Worm (Caenorhabditis elegans) whole organism, L1 larva: ENCODE results near the gene ZK652.8.

Experiments used
- F16B12.6 ChIP-seq: fragments of 150-350 bp; optimal IDR thresholded peaks from 2 replicates; lab custom pipeline; 2014; ENCODE audit warnings: missing biosample characterization, missing genetic modification characterization
- ceh-63 ChIP-seq: fragments of 200-800 bp; sonication (Bioruptor generic); optimal IDR thresholded peaks from 2 replicates; lab custom pipeline; 2018; ENCODE audit warnings: mild to moderate bottlenecking, missing genetic modification characterization, missing compliant biosample characterization
- ceh-8 ChIP-seq: fragments of 200-800 bp; sonication (Bioruptor generic); optimal IDR thresholded peaks from 2 replicates; lab custom pipeline; 2018; ENCODE audit warnings: mild to moderate bottlenecking, missing genetic modification characterization, moderate library complexity, missing compliant biosample characterization
- ceh-90 ChIP-seq: sonication (generic microtip); optimal IDR thresholded peaks from 2 replicates; lab custom pipeline; 2016; ENCODE audit warnings: missing genetic modification characterization, missing compliant biosample characterization
- ces-1 ChIP-seq: fragments of 150-350 bp; optimal IDR thresholded peaks from 2 replicates; lab custom pipeline; 2014; ENCODE audit warnings: missing biosample characterization, missing genetic modification reagents, missing genetic modification characterization
- dpl-1 ChIP-seq, 3 experiments: fragments of 150-350 bp in 2 of 3; sonication (generic microtip) in 1 of 3; optimal IDR thresholded peaks; 2 replicates each; lab custom pipeline; 2014 to 2017; ENCODE audit warnings: missing biosample characterization in 3 of 3, missing genetic modification characterization in 3 of 3, missing genetic modification reagents in 3 of 3
- dsc-1 ChIP-seq: sonication (generic microtip); optimal IDR thresholded peaks from 2 replicates; lab custom pipeline; 2016; ENCODE audit warnings: mild to moderate bottlenecking, missing genetic modification characterization, missing compliant biosample characterization
- efl-1 ChIP-seq, 4 experiments: fragments of 150-350 bp; optimal IDR thresholded peaks in 3 of 4; peaks in 1 of 4; 1 replicate in 1 of 4; 2 replicates in 3 of 4; lab custom pipeline; 2014; ENCODE audit warnings: missing biosample characterization in 2 of 4, missing genetic modification characterization in 2 of 4, missing genetic modification reagents in 2 of 4
- efl-3 ChIP-seq: fragments of 200-800 bp; sonication (Bioruptor generic); optimal IDR thresholded peaks from 2 replicates; lab custom pipeline; 2018; ENCODE audit warnings: mild to moderate bottlenecking, missing genetic modification characterization, missing compliant biosample characterization
- egl-13 ChIP-seq: sonication (generic microtip); optimal IDR thresholded peaks from 2 replicates; lab custom pipeline; 2016; ENCODE audit warnings: missing genotype, missing genetic modification reagents, missing genetic modification characterization, missing compliant biosample characterization
- elt-2 ChIP-seq: sonication (generic microtip); optimal IDR thresholded peaks from 2 replicates; lab custom pipeline; 2016; ENCODE audit warnings: missing genetic modification characterization, mild to moderate bottlenecking, inconsistent platforms, missing compliant biosample characterization, missing genetic modification reagents
- elt-3 ChIP-seq, 6 experiments: fragments of 150-350 bp in 1 of 6; sonication (generic microtip); optimal IDR thresholded peaks; 2 replicates each; lab custom pipeline; 2017 to 2018; ENCODE audit warnings: missing biosample characterization in 6 of 6, missing genetic modification characterization in 6 of 6, inconsistent platforms in 1 of 6
- fkh-8 ChIP-seq: sonication (generic microtip); optimal IDR thresholded peaks from 2 replicates; lab custom pipeline; 2016; ENCODE audit warnings: mild to moderate bottlenecking, missing genetic modification characterization, missing compliant biosample characterization
- grh-1 ChIP-seq: fragments of 200-800 bp; sonication (Bioruptor generic); IDR thresholded peaks from 2 replicates; pipeline ENCODE4 v1.3.6; 2022; ENCODE audit warnings: missing genetic modification reagents, missing genetic modification characterization, missing compliant biosample characterization
- hlh-4 ChIP-seq: sonication (generic microtip); optimal IDR thresholded peaks from 2 replicates; lab custom pipeline; 2016; ENCODE audit warnings: mild to moderate bottlenecking, missing genetic modification characterization, missing compliant biosample characterization
- lin-14 ChIP-seq: fragments of 200-800 bp; sonication (Bioruptor generic); optimal IDR thresholded peaks from 2 replicates; lab custom pipeline; 2018; ENCODE audit warnings: mild to moderate bottlenecking, missing genetic modification characterization, moderate library complexity, missing compliant biosample characterization
- lin-15B ChIP-seq: fragments of 150-350 bp; sonication (generic microtip); optimal IDR thresholded peaks from 3 replicates; lab custom pipeline; 2014; ENCODE audit warnings: missing biosample characterization, missing genetic modification characterization
- lin-35 ChIP-seq, 2 experiments: fragments of 150-350 bp; optimal IDR thresholded peaks; 2 replicates each; lab custom pipeline; 2014; ENCODE audit warnings: missing biosample characterization in 2 of 2, missing genetic modification characterization in 2 of 2, missing genetic modification reagents in 2 of 2
- lsy-2 ChIP-seq, 2 experiments: fragments of 150-350 bp; optimal IDR thresholded peaks; 2 replicates each; lab custom pipeline; 2014; ENCODE audit warnings: missing biosample characterization in 2 of 2, missing genetic modification characterization in 2 of 2
- mab-9 ChIP-seq: fragments of 200-800 bp; sonication (Bioruptor generic); IDR thresholded peaks from 2 replicates; pipeline ENCODE4 v1.3.6; 2022; ENCODE audit warnings: missing genetic modification reagents, missing genetic modification characterization, missing compliant biosample characterization
- mdl-1 ChIP-seq, 2 experiments: fragments of 150-350 bp; optimal IDR thresholded peaks; 2 replicates each; lab custom pipeline; 2014 to 2017; ENCODE audit warnings: missing biosample characterization in 2 of 2, missing genetic modification characterization in 2 of 2, inconsistent platforms in 1 of 2
- mep-1 ChIP-seq: fragments of 150-350 bp; optimal IDR thresholded peaks from 2 replicates; lab custom pipeline; 2014; ENCODE audit warnings: missing biosample characterization, missing genetic modification characterization
- nhr-11 ChIP-seq: fragments of 150-350 bp; optimal IDR thresholded peaks from 2 replicates; lab custom pipeline; 2014; ENCODE audit warnings: missing biosample characterization, missing genetic modification characterization
- nhr-20 ChIP-seq: sonication (generic microtip); optimal IDR thresholded peaks from 2 replicates; lab custom pipeline; 2016; ENCODE audit warnings: mild to moderate bottlenecking, missing genetic modification characterization, missing compliant biosample characterization
- nhr-47 ChIP-seq: sonication (generic microtip); optimal IDR thresholded peaks from 2 replicates; lab custom pipeline; 2016; ENCODE audit warnings: mild to moderate bottlenecking, missing genetic modification characterization, moderate library complexity, missing compliant biosample characterization
- nhr-71 ChIP-seq: sonication (generic microtip); optimal IDR thresholded peaks from 2 replicates; lab custom pipeline; 2016; ENCODE audit warnings: mild to moderate bottlenecking, missing genetic modification characterization, moderate library complexity, missing compliant biosample characterization
- nhr-90 ChIP-seq: sonication (generic microtip); optimal IDR thresholded peaks from 2 replicates; lab custom pipeline; 2016; ENCODE audit warnings: mild to moderate bottlenecking, missing genetic modification characterization, missing compliant biosample characterization; ENCODE audit not compliant: poor library complexity
- pax-3 ChIP-seq: fragments of 200-800 bp; sonication (Bioruptor generic); optimal IDR thresholded peaks from 2 replicates; lab custom pipeline; 2018; ENCODE audit warnings: mild to moderate bottlenecking, missing genetic modification characterization, moderate library complexity, missing compliant biosample characterization
- pqm-1 ChIP-seq: sonication (generic microtip); optimal IDR thresholded peaks from 3 replicates; lab custom pipeline; 2017; ENCODE audit warnings: missing biosample characterization, missing genetic modification characterization
- rnt-1 ChIP-seq: sonication (generic microtip); optimal IDR thresholded peaks from 2 replicates; lab custom pipeline; 2016; ENCODE audit warnings: mild to moderate bottlenecking, missing genetic modification characterization, moderate library complexity, missing compliant biosample characterization
- snu-23 ChIP-seq: sonication (generic microtip); optimal IDR thresholded peaks from 2 replicates; lab custom pipeline; 2016; ENCODE audit warnings: missing genetic modification characterization, missing compliant biosample characterization
- sox-4 ChIP-seq: sonication (generic microtip); optimal IDR thresholded peaks from 2 replicates; lab custom pipeline; 2016; ENCODE audit warnings: missing genetic modification characterization, missing compliant biosample characterization
- tbx-2 ChIP-seq: sonication (generic microtip); optimal IDR thresholded peaks from 2 replicates; lab custom pipeline; 2016; ENCODE audit warnings: missing genetic modification characterization, missing compliant biosample characterization
- unc-86 ChIP-seq: sonication (generic microtip); optimal IDR thresholded peaks from 2 replicates; lab custom pipeline; 2016; ENCODE audit warnings: missing genetic modification characterization, missing compliant biosample characterization
- unc-98 ChIP-seq: fragments of 200-800 bp; sonication (Bioruptor generic); IDR thresholded peaks from 2 replicates; pipeline ENCODE4 v1.3.6; 2022; ENCODE audit warnings: missing genetic modification characterization, missing compliant biosample characterization
- zag-1 ChIP-seq: fragments of 150-350 bp; optimal IDR thresholded peaks from 2 replicates; lab custom pipeline; 2014; ENCODE audit warnings: missing biosample characterization, missing genetic modification characterization
- zip-4 ChIP-seq: fragments of 200-800 bp; sonication (Bioruptor generic); optimal IDR thresholded peaks from 2 replicates; lab custom pipeline; 2018; ENCODE audit warnings: mild to moderate bottlenecking, missing genetic modification characterization, moderate library complexity, missing compliant biosample characterization

Gene ZK652.8

DNA sequence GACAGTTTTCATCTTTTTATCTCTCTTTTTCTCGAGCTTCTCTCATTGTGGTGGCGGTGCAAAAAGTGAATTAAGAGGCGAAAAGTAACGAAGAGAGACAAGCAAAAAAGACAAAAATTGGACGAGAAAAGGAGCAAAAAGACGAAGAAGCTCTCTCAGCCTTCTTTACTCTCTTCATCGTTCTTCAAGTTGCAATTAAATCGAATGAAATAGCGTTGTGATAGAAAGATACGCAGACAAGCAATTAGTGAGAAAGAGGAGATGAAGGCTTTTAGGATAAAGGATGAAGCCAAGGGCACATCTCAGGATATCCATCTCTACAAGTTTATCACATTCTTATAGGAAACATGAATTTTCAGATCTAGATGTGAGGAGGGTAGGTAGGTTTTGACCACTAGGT lies 4.7 kb upstream of the ZK652.8 start:
- TF ChIP-seq rnt-1 (tag; lab: Kevin White, UChicago) = peak; percentile 41
- peak in 1 of 2 experiments; percentile 24 for TF ChIP-seq efl-1 (optimal IDR thresholded peaks at IDR 0.05; lab: Kevin White, UChicago)
- peak in 1 of 2 experiments; percentile 75 for TF ChIP-seq efl-1 (GFP tag; optimal IDR thresholded peaks at IDR 0.05 in 1 of 2; lab: Kevin White, UChicago)
- no peak for TF ChIP-seq zag-1 (tag; lab: Kevin White, UChicago)
- no peak for TF ChIP-seq lin-15B
- TF ChIP-seq nhr-71 (tag; lab: Kevin White, UChicago) = peak; percentile 23
- TF ChIP-seq snu-23 (GFP tag; lab: Kevin White, UChicago) = no peak
- TF ChIP-seq egl-13 (tag; lab: Kevin White, UChicago) = no peak
- peak; percentile 2 to 38 for TF ChIP-seq lsy-2 (tag; optimal IDR thresholded peaks at IDR 0.05; lab: Kevin White, UChicago)
- peak; percentile 74 for TF ChIP-seq lin-14 (GFP tag; lab: Kevin White, UChicago)

DNA sequence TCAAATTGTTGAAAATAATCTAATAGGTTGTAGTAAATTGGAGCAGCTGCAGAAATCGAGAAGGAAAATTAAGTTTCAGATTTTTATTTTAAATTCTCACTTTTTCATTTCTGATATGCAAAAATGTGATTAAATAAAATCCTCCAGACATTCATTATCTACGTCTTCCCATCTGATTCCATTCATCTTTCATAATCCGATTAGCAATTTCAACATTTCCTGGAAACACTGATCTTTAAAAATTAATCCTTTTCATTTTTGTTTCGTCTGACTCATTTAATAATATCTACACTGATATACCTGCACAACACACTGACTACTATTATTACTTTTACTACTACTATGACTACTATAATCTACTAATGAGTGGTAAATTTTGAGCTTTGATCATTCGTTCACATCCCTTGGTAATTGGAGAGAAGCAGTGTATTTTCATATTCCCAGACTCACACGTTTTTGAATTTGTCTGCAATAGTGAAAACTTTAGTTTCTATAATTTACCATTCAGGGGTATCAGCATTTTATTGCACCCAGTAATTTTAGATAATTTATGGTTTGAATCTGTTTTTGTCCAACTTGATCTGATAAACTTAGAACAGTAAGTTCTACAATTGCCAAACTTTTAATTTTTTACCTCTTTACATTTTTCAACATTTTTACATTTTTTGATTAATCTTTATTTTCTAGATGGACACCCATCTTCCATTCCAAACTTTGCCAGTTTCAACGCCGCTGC lies 4.4 kb downstream of the ZK652.8 start, which contains the start of gene ceh-23:
Gene ceh-23, plus strand, starts transcription at position 686 of the 736 bp plus-strand sequence.
- no peak for TF ChIP-seq mdl-1 (tag; optimal IDR thresholded peaks at IDR 0.05; lab: Kevin White, UChicago)
- TF ChIP-seq fkh-8 (tag; lab: Kevin White, UChicago) = peak; percentile 61
- TF ChIP-seq nhr-47 (tag; lab: Kevin White, UChicago) = peak; percentile 57
- TF ChIP-seq ces-1 (GFP tag; lab: Kevin White, UChicago) = no peak
- TF ChIP-seq dsc-1 = peak; percentile 96
- peak; percentile 38 for TF ChIP-seq egl-13 (tag; lab: Kevin White, UChicago)
- peak in 1 of 2 experiments; percentile 2 for TF ChIP-seq lsy-2 (tag; optimal IDR thresholded peaks at IDR 0.05; lab: Kevin White, UChicago)
- TF ChIP-seq ceh-63 (GFP tag; lab: Kevin White, UChicago) = no peak
- no peak for TF ChIP-seq mab-9 (GFP tag; lab: Robert Waterston, UW)
- no peak for TF ChIP-seq F16B12.6 (tag; lab: Kevin White, UChicago)
- no peak for TF ChIP-seq elt-2 (tag; lab: Kevin White, UChicago)
- no peak for TF ChIP-seq unc-86
- no peak for TF ChIP-seq unc-98 (GFP tag; lab: Robert Waterston, UW)
- no peak for TF ChIP-seq rnt-1 (tag; lab: Kevin White, UChicago)
- no peak for TF ChIP-seq mep-1 (tag; lab: Kevin White, UChicago)
- TF ChIP-seq nhr-20 (tag; lab: Kevin White, UChicago) = peak; percentile 16
- no peak for TF ChIP-seq lin-35 (GFP tag; optimal IDR thresholded peaks at IDR 0.05; lab: Kevin White, UChicago)
- no peak for TF ChIP-seq dpl-1 (GFP tag; optimal IDR thresholded peaks at IDR 0.05; lab: Kevin White, UChicago)
- no peak for TF ChIP-seq ceh-90 (tag; lab: Kevin White, UChicago)
- TF ChIP-seq elt-3 (tag; optimal IDR thresholded peaks at IDR 0.05; lab: Kevin White, UChicago) = no peak
- peak; percentile 38 for TF ChIP-seq nhr-71 (tag; lab: Kevin White, UChicago)
- no peak for TF ChIP-seq grh-1 (GFP tag; lab: Robert Waterston, UW)
- TF ChIP-seq efl-3 (GFP tag; lab: Kevin White, UChicago) = no peak
- TF ChIP-seq tbx-2 = no peak
- peak; percentile 76 for TF ChIP-seq pax-3
- TF ChIP-seq pqm-1 (tag; lab: Kevin White, UChicago) = no peak
- TF ChIP-seq zip-4 (GFP tag; lab: Kevin White, UChicago) = no peak
- no peak for TF ChIP-seq nhr-90 (tag; lab: Kevin White, UChicago)
- peak; percentile 29 for TF ChIP-seq nhr-11 (tag; lab: Kevin White, UChicago)
- no peak for TF ChIP-seq hlh-4 (tag; lab: Kevin White, UChicago)
- peak; percentile 14 for TF ChIP-seq sox-4
- TF ChIP-seq ceh-8 (GFP tag; lab: Kevin White, UChicago) = peak; percentile 43
